Worm (Caenorhabditis elegans): Measurements from ENCODE around the gene ilc-17.1.

ce11 chrX:12813539-12813938 is 43.9 kb upstream of the ilc-17.1 start, which contains the start of gene gei-3:
- TF ChIP-seq unc-62 (GFP tag; optimal IDR thresholded peaks at IDR 0.05) (no peak), ceh-39 (tag; optimal IDR thresholded peaks at IDR 0.05) (no peak), ces-1 (GFP tag; optimal IDR thresholded peaks at IDR 0.05) (no peak), elt-1 (tag; optimal IDR thresholded peaks at IDR 0.05; ENCODE audit: borderline replicate concordance, insufficient read depth) (no peak), ztf-11 (tag; optimal IDR thresholded peaks at IDR 0.05) (no peak), nhr-237 (tag; optimal IDR thresholded peaks at IDR 0.05) (no peak), cnd-1 (tag; optimal IDR thresholded peaks at IDR 0.05) (no peak), nhr-12 (tag; optimal IDR thresholded peaks at IDR 0.05) (no peak), snpc-4 (tag; optimal IDR thresholded peaks at IDR 0.05) (no peak), flh-1 (GFP tag; optimal IDR thresholded peaks at IDR 0.05) (no peak), blmp-1 (tag; optimal IDR thresholded peaks at IDR 0.05) (no peak), pha-4 (tag; optimal IDR thresholded peaks at IDR 0.05) (no peak)

Data from whole organism, mixed stage, embryonic.